Worm (Caenorhabditis elegans) whole organism, L3 larva: Measurements from ENCODE around the gene F35G2.5.

Source experiments
- R02D3.7 ChIP-seq: fragments of 150-350 bp; optimal IDR thresholded peaks from 2 replicates; lab custom pipeline; 2014; ENCODE audit warnings: missing biosample characterization, missing genetic modification characterization
- ZK546.5 ChIP-seq: sonication (generic microtip); optimal IDR thresholded peaks from 2 replicates; lab custom pipeline; 2017; ENCODE audit warnings: missing biosample characterization, missing genetic modification characterization
- aly-2 ChIP-seq: fragments of 150-350 bp; optimal IDR thresholded peaks from 2 replicates; lab custom pipeline; 2014; ENCODE audit warnings: missing biosample characterization, missing genetic modification characterization
- ama-1 ChIP-seq: fragments of 150-350 bp; optimal IDR thresholded peaks from 2 replicates; lab custom pipeline; 2018
- ceh-16 ChIP-seq: sonication (generic microtip); optimal IDR thresholded peaks from 2 replicates; lab custom pipeline; 2017; ENCODE audit warnings: missing biosample characterization, missing genetic modification characterization
- ceh-28 ChIP-seq: fragments of 150-350 bp; optimal IDR thresholded peaks from 2 replicates; lab custom pipeline; 2014; ENCODE audit warnings: missing biosample characterization, missing genetic modification reagents, missing genetic modification characterization
- ceh-82 ChIP-seq: fragments of 150-350 bp; optimal IDR thresholded peaks from 2 replicates; lab custom pipeline; 2014; ENCODE audit warnings: missing biosample characterization, missing genetic modification characterization
- ceh-9 ChIP-seq: sonication (generic microtip); optimal IDR thresholded peaks from 2 replicates; lab custom pipeline; 2018; ENCODE audit warnings: missing biosample characterization, missing genetic modification characterization
- daf-12 ChIP-seq: fragments of 150-350 bp; optimal IDR thresholded peaks from 2 replicates; lab custom pipeline; 2014; ENCODE audit warnings: missing biosample characterization, missing genetic modification reagents, missing genetic modification characterization
- egl-27 ChIP-seq: sonication (generic microtip); optimal IDR thresholded peaks from 4 replicates; lab custom pipeline; 2017; ENCODE audit warnings: missing biosample characterization, missing genetic modification reagents, missing genetic modification characterization
- egl-5 ChIP-seq: fragments of 150-350 bp; optimal IDR thresholded peaks from 2 replicates; lab custom pipeline; 2017; ENCODE audit warnings: missing biosample characterization, missing genetic modification reagents, missing genetic modification characterization, inconsistent platforms
- elt-1 ChIP-seq: fragments of 150-350 bp; optimal IDR thresholded peaks from 2 replicates; lab custom pipeline; 2014; ENCODE audit warnings: missing biosample characterization, missing genetic modification characterization
- elt-2 ChIP-seq: sonication (generic microtip); optimal IDR thresholded peaks from 2 replicates; lab custom pipeline; 2016; ENCODE audit warnings: missing genetic modification reagents, mild to moderate bottlenecking, missing genetic modification characterization, missing compliant biosample characterization
- elt-3 ChIP-seq, 3 experiments: fragments of 150-350 bp in 1 of 3; sonication (generic microtip) in 2 of 3; optimal IDR thresholded peaks; 2 replicates in 2 of 3; 4 replicates in 1 of 3; lab custom pipeline; 2014 to 2017; ENCODE audit warnings: missing biosample characterization in 3 of 3, missing genetic modification characterization in 3 of 3
- eor-1 ChIP-seq, 2 experiments: fragments of 150-350 bp; optimal IDR thresholded peaks; 2 replicates each; lab custom pipeline; 2014 to 2018; ENCODE audit warnings: missing biosample characterization in 2 of 2, missing genetic modification characterization in 2 of 2
- fkh-10 ChIP-seq: sonication (generic microtip); optimal IDR thresholded peaks from 2 replicates; lab custom pipeline; 2017; ENCODE audit warnings: missing biosample characterization, missing genetic modification reagents, missing genetic modification characterization
- fkh-2 ChIP-seq: fragments of 150-350 bp; optimal IDR thresholded peaks from 2 replicates; lab custom pipeline; 2014; ENCODE audit warnings: missing biosample characterization, missing genetic modification reagents, missing genetic modification characterization
- fos-1 ChIP-seq: fragments of 150-350 bp; optimal IDR thresholded peaks from 2 replicates; lab custom pipeline; 2014; ENCODE audit warnings: missing biosample characterization, missing genetic modification characterization
- hmg-11 ChIP-seq: sonication (generic microtip); optimal IDR thresholded peaks from 2 replicates; lab custom pipeline; 2016; ENCODE audit warnings: missing genetic modification characterization, missing compliant biosample characterization
- jun-1 ChIP-seq: fragments of 150-350 bp; optimal IDR thresholded peaks from 2 replicates; lab custom pipeline; 2014; ENCODE audit warnings: missing biosample characterization, missing genetic modification reagents, missing genetic modification characterization
- lin-15B ChIP-seq: fragments of 150-350 bp; optimal IDR thresholded peaks from 2 replicates; lab custom pipeline; 2014; ENCODE audit warnings: missing biosample characterization, missing genetic modification characterization
- lin-39 ChIP-seq: fragments of 150-350 bp; optimal IDR thresholded peaks from 2 replicates; lab custom pipeline; 2018; ENCODE audit warnings: missing biosample characterization, missing genetic modification reagents, missing genetic modification characterization
- lsy-12 ChIP-seq: sonication (generic microtip); optimal IDR thresholded peaks from 2 replicates; lab custom pipeline; 2016; ENCODE audit warnings: mild to moderate bottlenecking, missing genetic modification characterization, missing compliant biosample characterization
- mdl-1 ChIP-seq: fragments of 150-350 bp; optimal IDR thresholded peaks from 2 replicates; lab custom pipeline; 2014; ENCODE audit warnings: missing biosample characterization, missing genetic modification characterization
- mml-1 ChIP-seq: fragments of 150-350 bp; sonication (generic microtip); optimal IDR thresholded peaks from 3 replicates; lab custom pipeline; 2014; ENCODE audit warnings: missing biosample characterization, missing genetic modification characterization
- nfya-1 ChIP-seq: sonication (generic microtip); optimal IDR thresholded peaks from 2 replicates; lab custom pipeline; 2017; ENCODE audit warnings: missing genetic modification characterization, mild to moderate bottlenecking, missing compliant biosample characterization, antibody characterized with exemption, moderate library complexity; ENCODE audit not compliant: insufficient read depth
- nhr-11 ChIP-seq: fragments of 150-350 bp; optimal IDR thresholded peaks from 2 replicates; lab custom pipeline; 2014; ENCODE audit warnings: missing biosample characterization, missing genetic modification characterization
- nhr-12 ChIP-seq: fragments of 150-350 bp; optimal IDR thresholded peaks from 2 replicates; lab custom pipeline; 2014; ENCODE audit warnings: missing biosample characterization, missing genetic modification characterization
- nhr-23 ChIP-seq: fragments of 150-350 bp; optimal IDR thresholded peaks from 2 replicates; lab custom pipeline; 2014; ENCODE audit warnings: missing biosample characterization, missing genetic modification reagents, missing genetic modification characterization
- nhr-237 ChIP-seq: fragments of 150-350 bp; optimal IDR thresholded peaks from 2 replicates; lab custom pipeline; 2014; ENCODE audit warnings: missing biosample characterization, missing genetic modification characterization
- nhr-25 ChIP-seq: sonication (generic microtip); optimal IDR thresholded peaks from 2 replicates; lab custom pipeline; 2017; ENCODE audit warnings: missing biosample characterization, missing genetic modification characterization
- nhr-28 ChIP-seq: fragments of 150-350 bp; optimal IDR thresholded peaks from 2 replicates; lab custom pipeline; 2014; ENCODE audit warnings: missing biosample characterization, missing genetic modification characterization
- nhr-43 ChIP-seq: sonication (generic microtip); optimal IDR thresholded peaks from 2 replicates; lab custom pipeline; 2016; ENCODE audit warnings: mild to moderate bottlenecking, missing genetic modification characterization, missing compliant biosample characterization; ENCODE audit not compliant: poor library complexity, severe bottlenecking
- nhr-67 ChIP-seq: fragments of 150-350 bp; optimal IDR thresholded peaks from 2 replicates; lab custom pipeline; 2014; ENCODE audit warnings: missing biosample characterization, missing genetic modification characterization
- nhr-76 ChIP-seq: fragments of 150-350 bp; sonication (generic microtip); optimal IDR thresholded peaks from 5 replicates; lab custom pipeline; 2014; ENCODE audit warnings: missing biosample characterization, missing genetic modification characterization
- nhr-77 ChIP-seq: fragments of 150-350 bp; optimal IDR thresholded peaks from 2 replicates; lab custom pipeline; 2014; ENCODE audit warnings: missing biosample characterization, missing genetic modification characterization
- pha-4 ChIP-seq: fragments of 150-350 bp; optimal IDR thresholded peaks from 2 replicates; lab custom pipeline; 2014; ENCODE audit warnings: missing biosample characterization, missing genetic modification reagents, missing genetic modification characterization
- pqm-1 ChIP-seq: fragments of 150-350 bp; optimal IDR thresholded peaks from 2 replicates; lab custom pipeline; 2017; ENCODE audit warnings: missing biosample characterization, missing genetic modification characterization, inconsistent platforms
- sea-2 ChIP-seq: fragments of 150-350 bp; sonication (generic microtip); optimal IDR thresholded peaks from 4 replicates; lab custom pipeline; 2014; ENCODE audit warnings: missing biosample characterization, missing genetic modification reagents, missing genetic modification characterization
- skn-1 ChIP-seq: fragments of 150-350 bp; optimal IDR thresholded peaks from 2 replicates; lab custom pipeline; 2014; ENCODE audit warnings: missing biosample characterization, missing genetic modification characterization
- snpc-4 ChIP-seq: fragments of 150-350 bp; optimal IDR thresholded peaks from 2 replicates; lab custom pipeline; 2014; ENCODE audit warnings: missing biosample characterization, missing genetic modification characterization
- tbx-2 ChIP-seq: sonication (generic microtip); optimal IDR thresholded peaks from 2 replicates; lab custom pipeline; 2016; ENCODE audit warnings: mild to moderate bottlenecking, missing genetic modification characterization, missing compliant biosample characterization
- unc-39 ChIP-seq: sonication (generic microtip); optimal IDR thresholded peaks from 4 replicates; lab custom pipeline; 2017; ENCODE audit warnings: missing biosample characterization, missing genetic modification characterization
- unc-62 ChIP-seq: fragments of 150-350 bp; sonication (generic microtip); optimal IDR thresholded peaks from 4 replicates; lab custom pipeline; 2014; ENCODE audit warnings: missing biosample characterization, missing genetic modification reagents, missing genetic modification characterization
- zag-1 ChIP-seq: fragments of 150-350 bp; optimal IDR thresholded peaks from 2 replicates; lab custom pipeline; 2014; ENCODE audit warnings: missing biosample characterization, missing genetic modification characterization
- ztf-11 ChIP-seq: fragments of 150-350 bp; optimal IDR thresholded peaks from 2 replicates; lab custom pipeline; 2014; ENCODE audit warnings: missing biosample characterization, missing genetic modification characterization
- ztf-4 ChIP-seq: fragments of 150-350 bp; optimal IDR thresholded peaks from 2 replicates; lab custom pipeline; 2014; ENCODE audit warnings: missing biosample characterization, missing genetic modification characterization

F35G2.5 gene

DNA sequence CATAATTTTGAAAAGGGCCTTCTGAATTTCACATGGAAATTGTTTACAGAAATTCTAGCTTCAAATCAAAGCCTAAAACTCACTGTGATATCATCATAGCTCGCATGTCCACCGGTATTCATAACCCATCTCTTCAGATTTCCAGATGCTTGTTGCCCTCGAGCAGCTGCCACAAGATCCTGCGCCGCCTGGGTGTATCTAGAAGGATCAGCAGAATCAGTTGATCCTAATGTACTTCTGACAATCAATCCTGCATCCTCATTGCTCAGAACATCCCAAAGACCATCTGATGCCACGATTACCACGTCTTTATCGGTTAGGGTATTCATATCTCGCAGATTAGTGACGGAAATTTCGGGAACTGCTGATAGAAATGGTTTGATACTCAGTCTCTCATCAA is 46.5 kb downstream of the F35G2.5 start:
- no peak for TF ChIP-seq nhr-43
- no peak for TF ChIP-seq nhr-11
- no peak for TF ChIP-seq unc-39 (tag; lab: Kevin White, UChicago)
- no peak for TF ChIP-seq ZK546.5 (tag; lab: Kevin White, UChicago)
- TF ChIP-seq elt-3 (tag; optimal IDR thresholded peaks at IDR 0.05; lab: Kevin White, UChicago), result no peak
- TF ChIP-seq mdl-1, result no peak
- no peak for TF ChIP-seq ztf-11 (tag; lab: Kevin White, UChicago)
- TF ChIP-seq ama-1 (lab: Kevin White, UChicago), result no peak

DNA sequence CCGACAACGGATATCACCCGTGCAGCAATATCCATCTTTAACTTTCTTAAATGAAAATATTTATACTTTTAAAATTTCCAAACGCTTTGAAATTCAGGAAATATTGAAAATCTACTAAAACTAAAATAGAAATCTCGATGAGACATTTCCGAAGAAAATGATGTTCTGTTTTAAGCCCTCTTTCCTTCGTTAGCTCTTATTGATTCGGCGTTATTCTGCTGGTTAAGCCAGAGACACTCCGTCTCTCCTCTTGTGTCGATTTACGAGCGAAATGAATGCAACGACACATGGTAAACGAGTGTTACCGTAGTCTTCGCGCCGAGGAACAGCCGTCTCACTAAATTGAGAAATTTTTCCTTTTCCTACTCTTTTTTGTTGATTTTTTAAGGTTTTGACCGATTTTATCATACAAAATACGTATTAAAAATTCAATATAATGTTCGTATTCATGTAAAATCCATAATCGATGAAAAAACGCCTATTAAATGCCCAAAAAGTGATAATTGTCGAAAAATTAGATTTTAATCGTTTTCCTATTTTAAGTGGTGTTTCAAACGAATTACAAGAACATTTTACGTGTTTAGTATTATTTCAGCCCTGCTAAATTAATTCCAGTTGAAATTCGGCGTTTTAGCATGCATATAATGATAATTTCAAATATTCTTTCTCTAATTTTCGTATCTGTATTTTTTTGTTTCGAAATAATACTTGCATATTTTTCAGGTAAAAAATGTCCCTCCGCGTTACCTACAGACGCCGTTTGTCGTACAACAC is 49.0 kb downstream of the F35G2.5 start, which contains the start of the genes ppm-1.H and rpl-34:
Gene ppm-1.H, minus strand, starts transcription at position 51 of the 774 bp plus-strand sequence.
Gene rpl-34, plus strand, starts transcription at position 724 of the 774 bp plus-strand sequence.
- TF ChIP-seq ztf-4 (tag; lab: Kevin White, UChicago), result no peak
- peak; percentile 82 for TF ChIP-seq lin-15B (tag; lab: Kevin White, UChicago)
- peak; percentile 11 for TF ChIP-seq pqm-1 (tag; lab: Kevin White, UChicago)
- no peak for TF ChIP-seq elt-1
- no peak for TF ChIP-seq snpc-4
- peak; percentile 21 for TF ChIP-seq skn-1 (tag; lab: Kevin White, UChicago)
- no peak for TF ChIP-seq fos-1 (tag; lab: Kevin White, UChicago)
- no peak for TF ChIP-seq nhr-76 (tag; lab: Kevin White, UChicago)
- no peak for TF ChIP-seq ceh-9 (tag; lab: Kevin White, UChicago)
- no peak for TF ChIP-seq egl-27 (tag; lab: Kevin White, UChicago)
- no peak for TF ChIP-seq daf-12 (tag; lab: Kevin White, UChicago)
- no peak for TF ChIP-seq ZK546.5 (tag; lab: Kevin White, UChicago)
- peak; percentile 31 for TF ChIP-seq hmg-11
- TF ChIP-seq nhr-11, result no peak
- no peak for TF ChIP-seq nhr-77 (tag; lab: Kevin White, UChicago)
- peak; percentile 27 for TF ChIP-seq nhr-23 (tag; lab: Kevin White, UChicago)
- peak; percentile 88 for TF ChIP-seq R02D3.7 (tag; lab: Kevin White, UChicago)
- no peak for TF ChIP-seq elt-3 (tag; optimal IDR thresholded peaks at IDR 0.05; lab: Kevin White, UChicago)
- no peak for TF ChIP-seq sea-2 (GFP tag; lab: Kevin White, UChicago)
- TF ChIP-seq ceh-28 (tag; lab: Kevin White, UChicago), result no peak
- TF ChIP-seq ama-1 (lab: Kevin White, UChicago), result no peak
- no peak for TF ChIP-seq nhr-43
- TF ChIP-seq ceh-82, result no peak
- TF ChIP-seq elt-2 (tag; lab: Kevin White, UChicago), result no peak
- peak; percentile 95 for TF ChIP-seq nfya-1 (tag; lab: Kevin White, UChicago)
- TF ChIP-seq mdl-1, result no peak
- TF ChIP-seq nhr-28 (tag; lab: Kevin White, UChicago), result no peak
- no peak for TF ChIP-seq nhr-67 (tag; lab: Kevin White, UChicago)
- no peak for TF ChIP-seq nhr-12 (tag; lab: Kevin White, UChicago)
- TF ChIP-seq fkh-10 (GFP tag; lab: Kevin White, UChicago), result no peak
- TF ChIP-seq egl-5 (tag; lab: Kevin White, UChicago), result peak; percentile 87
- no peak for TF ChIP-seq tbx-2 (tag; lab: Kevin White, UChicago)
- peak; percentile 88 for TF ChIP-seq pha-4 (tag; lab: Kevin White, UChicago)
- peak; percentile 85 for TF ChIP-seq lin-39 (tag; lab: Kevin White, UChicago)
- TF ChIP-seq unc-62 (GFP tag; lab: Kevin White, UChicago), result no peak
- TF ChIP-seq jun-1, result no peak
- TF ChIP-seq ztf-11 (tag; lab: Kevin White, UChicago), result no peak
- peak; percentile 37 for TF ChIP-seq nhr-25 (tag; lab: Kevin White, UChicago)
- no peak for TF ChIP-seq ceh-16
- no peak for TF ChIP-seq mml-1 (tag; lab: Kevin White, UChicago)
- no peak for TF ChIP-seq unc-39 (tag; lab: Kevin White, UChicago)
- no peak for TF ChIP-seq lsy-12 (tag; lab: Kevin White, UChicago)
- TF ChIP-seq fkh-2 (tag; lab: Kevin White, UChicago), result no peak
- no peak for TF ChIP-seq eor-1 (tag; optimal IDR thresholded peaks at IDR 0.05; lab: Kevin White, UChicago)
- TF ChIP-seq zag-1 (tag; lab: Kevin White, UChicago), result no peak
- no peak for TF ChIP-seq aly-2 (tag; lab: Kevin White, UChicago)
- TF ChIP-seq nhr-237, result no peak
- TF ChIP-seq, all 47 proteins: peak for 11
